Comparison of ENCODE assay signal across 1 fruit fly cellular context in genomic region chr3R:13403032-13403459, dm6.
A peak's percentile ranks its signal among the peaks of the same experiment; 100 is the strongest.
TF ChIP-seq lines count a peak whose summit lies in the region.

TSS of gene Dpm3 (minus strand) at chr3R:13403051.

TF ChIP-seq in whole organism, embryonic, 481 proteins besides CTCF, POLR2A, EP300 and RAD21 (continued from another document):
- TF ChIP-seq Spps (tag; optimal IDR thresholded peaks at IDR 0.05; lab: Kevin White, UChicago), result peak; percentile 7
- no peak for TF ChIP-seq CG3838 (GFP tag; optimal IDR thresholded peaks at IDR 0.05; lab: Kevin White, UChicago)
- no peak for TF ChIP-seq dimm (GFP tag; IDR thresholded peaks at IDR 0.05; lab: Robert Waterston, UW)
- peak; percentile 85 for TF ChIP-seq amos (GFP tag; IDR thresholded peaks at IDR 0.05; lab: Robert Waterston, UW; ENCODE audit: partially characterized antibody)
- TF ChIP-seq ind (GFP tag; optimal IDR thresholded peaks at IDR 0.05; lab: Kevin White, UChicago), result peak; percentile 4
- TF ChIP-seq Abd-B (GFP tag; optimal IDR thresholded peaks at IDR 0.05; lab: Kevin White, UChicago), result peak; percentile 85
- TF ChIP-seq CG4617 (GFP tag; optimal IDR thresholded peaks at IDR 0.05; lab: Kevin White, UChicago; ENCODE audit: borderline replicate concordance), result peak; percentile 60
- TF ChIP-seq Usf (GFP tag; optimal IDR thresholded peaks at IDR 0.05; lab: Kevin White, UChicago), result no peak
- peak; percentile 63 for TF ChIP-seq CG11504 (tag; optimal IDR thresholded peaks at IDR 0.05; lab: Kevin White, UChicago)
- TF ChIP-seq Atf3 (GFP tag; optimal IDR thresholded peaks at IDR 0.05; lab: Kevin White, UChicago), result peak; percentile 23
- peak; percentile 63 for TF ChIP-seq B-H2 (GFP tag; optimal IDR thresholded peaks at IDR 0.05; lab: Kevin White, UChicago)
- TF ChIP-seq Lhr (GFP tag; optimal IDR thresholded peaks at IDR 0.05; lab: Kevin White, UChicago), result peak; percentile 99
- TF ChIP-seq stwl (tag; optimal IDR thresholded peaks at IDR 0.05; lab: Kevin White, UChicago), result peak; percentile 96
- TF ChIP-seq abd-A (tag; optimal IDR thresholded peaks at IDR 0.05; lab: Kevin White, UChicago), result peak; percentile 74
- TF ChIP-seq CG16863 (GFP tag; optimal IDR thresholded peaks at IDR 0.05; lab: Kevin White, UChicago), result no peak
- peak; percentile 19 for TF ChIP-seq CG30403 (GFP tag; optimal IDR thresholded peaks at IDR 0.05; lab: Kevin White, UChicago)
- TF ChIP-seq CG12942 (GFP tag; optimal IDR thresholded peaks at IDR 0.05; lab: Kevin White, UChicago), result peak; percentile 22
- no peak for TF ChIP-seq sug (tag; optimal IDR thresholded peaks at IDR 0.05; lab: Kevin White, UChicago)
- peak; percentile 60 for TF ChIP-seq Camta (GFP tag; optimal IDR thresholded peaks at IDR 0.05; lab: Kevin White, UChicago)
- TF ChIP-seq Kr (GFP tag; optimal IDR thresholded peaks at IDR 0.05; lab: Kevin White, UChicago), result no peak
- TF ChIP-seq CG8089 (GFP tag; optimal IDR thresholded peaks at IDR 0.05; lab: Kevin White, UChicago), result no peak
- TF ChIP-seq CG11696 (GFP tag; IDR thresholded peaks at IDR 0.05; lab: Robert Waterston, UW), result no peak
- TF ChIP-seq NFAT (GFP tag; IDR thresholded peaks at IDR 0.05; lab: Robert Waterston, UW), result peak; percentile 27; the same call in 1 of the 2 replicates
- TF ChIP-seq CG3726 (GFP tag; IDR thresholded peaks at IDR 0.05; lab: Robert Waterston, UW), result no peak
- peak; percentile 51; the same call in 2 of the 3 replicates for TF ChIP-seq ci (GFP tag; IDR thresholded peaks at IDR 0.05; lab: Robert Waterston, UW)
- TF ChIP-seq CG8944 (GFP tag; optimal IDR thresholded peaks at IDR 0.05; lab: Kevin White, UChicago), result peak; percentile 52
- no peak for TF ChIP-seq pfk (GFP tag; optimal IDR thresholded peaks at IDR 0.05; lab: Kevin White, UChicago)
- peak; percentile 74 for TF ChIP-seq nmo (GFP tag; optimal IDR thresholded peaks at IDR 0.05; lab: Kevin White, UChicago)
- TF ChIP-seq Ets97D (GFP tag; optimal IDR thresholded peaks at IDR 0.05; lab: Kevin White, UChicago), result peak; percentile 78
- peak; percentile 7 for TF ChIP-seq CG12155 (GFP tag; optimal IDR thresholded peaks at IDR 0.05; lab: Kevin White, UChicago)
- TF ChIP-seq exex (tag; optimal IDR thresholded peaks at IDR 0.05; lab: Kevin White, UChicago), result peak; percentile 15
- TF ChIP-seq zen2 (GFP tag; IDR thresholded peaks at IDR 0.05; lab: Robert Waterston, UW; ENCODE audit: partially characterized antibody), result peak; percentile 84
- TF ChIP-seq pum (GFP tag; optimal IDR thresholded peaks at IDR 0.05; lab: Kevin White, UChicago), result peak; percentile 41
- TF ChIP-seq zen (tag; optimal IDR thresholded peaks at IDR 0.05; lab: Kevin White, UChicago), result peak; percentile 68
- TF ChIP-seq CG8924 (tag; optimal IDR thresholded peaks at IDR 0.05; lab: Kevin White, UChicago), result peak; percentile 39
- peak; percentile 77 for TF ChIP-seq HmgZ (tag; optimal IDR thresholded peaks at IDR 0.05; lab: Kevin White, UChicago)
- TF ChIP-seq CG15601 (tag; optimal IDR thresholded peaks at IDR 0.05; lab: Kevin White, UChicago), result peak; percentile 60
- peak in 1 of 2 experiments; percentile 18 for TF ChIP-seq crp (GFP tag; optimal IDR thresholded peaks at IDR 0.05; lab: Kevin White, UChicago)
- TF ChIP-seq Myb (GFP tag; optimal IDR thresholded peaks at IDR 0.05; lab: Kevin White, UChicago), result peak; percentile 97
- TF ChIP-seq bsh (GFP tag; optimal IDR thresholded peaks at IDR 0.05; lab: Kevin White, UChicago), result peak in 1 of 2 experiments; percentile 15
- TF ChIP-seq CG17912 (GFP tag; optimal IDR thresholded peaks at IDR 0.05; lab: Kevin White, UChicago), result peak; percentile 51
- peak; percentile 58 for TF ChIP-seq CG12391 (tag; optimal IDR thresholded peaks at IDR 0.05; lab: Kevin White, UChicago)
- TF ChIP-seq Mes4 (GFP tag; optimal IDR thresholded peaks at IDR 0.05; lab: Kevin White, UChicago), result no peak
- TF ChIP-seq dmrt11E (tag; optimal IDR thresholded peaks at IDR 0.05; lab: Kevin White, UChicago), result no peak
- peak; percentile 84 for TF ChIP-seq CG42726 (GFP tag; IDR thresholded peaks at IDR 0.05; lab: Robert Waterston, UW; ENCODE audit: partially characterized antibody)
- peak; percentile 70 for TF ChIP-seq Mad (GFP tag; optimal IDR thresholded peaks at IDR 0.05; lab: Kevin White, UChicago)
- 0 out of 2 replicates have a peak, but pooled peaks have one; percentile 20 for TF ChIP-seq sisA (GFP tag; IDR thresholded peaks at IDR 0.05; lab: Robert Waterston, UW)
- peak; percentile 95 for TF ChIP-seq sna (GFP tag; IDR thresholded peaks at IDR 0.05; lab: Robert Waterston, UW; ENCODE audit: partially characterized antibody)
- TF ChIP-seq eyg (GFP tag; optimal IDR thresholded peaks at IDR 0.05; lab: Kevin White, UChicago), result peak; percentile 23
- TF ChIP-seq unc-4 (GFP tag; IDR thresholded peaks at IDR 0.05; lab: Robert Waterston, UW; ENCODE audit: partially characterized antibody), result peak; percentile 90
- peak; percentile 69 for TF ChIP-seq MBD-R2 (GFP tag; IDR thresholded peaks at IDR 0.05; lab: Robert Waterston, UW)
- TF ChIP-seq CG9932 (GFP tag; IDR thresholded peaks at IDR 0.05; lab: Robert Waterston, UW), result peak; percentile 68
- peak; percentile 40 for TF ChIP-seq Antp (GFP tag; optimal IDR thresholded peaks at IDR 0.05; lab: Kevin White, UChicago)
- TF ChIP-seq ash1 (GFP tag; optimal IDR thresholded peaks at IDR 0.05; lab: Kevin White, UChicago), result no peak
- no peak for TF ChIP-seq CG6654 (GFP tag; optimal IDR thresholded peaks at IDR 0.05; lab: Kevin White, UChicago)
- peak; percentile 41 for TF ChIP-seq bcd (GFP tag; optimal IDR thresholded peaks at IDR 0.05; lab: Kevin White, UChicago)
- peak; percentile 10 for TF ChIP-seq CG17186 (GFP tag; optimal IDR thresholded peaks at IDR 0.05; lab: Kevin White, UChicago)
- peak; percentile 67 for TF ChIP-seq vvl (GFP tag; IDR thresholded peaks at IDR 0.05; lab: Robert Waterston, UW)
- TF ChIP-seq CG4820 (GFP tag; optimal IDR thresholded peaks at IDR 0.05; lab: Kevin White, UChicago), result peak; percentile 17
- TF ChIP-seq Neu2 (GFP tag; optimal IDR thresholded peaks at IDR 0.05; lab: Kevin White, UChicago; ENCODE audit: borderline replicate concordance), result no peak
- TF ChIP-seq grau (tag; optimal IDR thresholded peaks at IDR 0.05; lab: Kevin White, UChicago), result peak; percentile 21
- peak; percentile 58; the same call in 1 of the 3 replicates for TF ChIP-seq CG11560 (tag; IDR thresholded peaks at IDR 0.05; lab: Robert Waterston, UW)
- TF ChIP-seq Dip3 (GFP tag; optimal IDR thresholded peaks at IDR 0.05; lab: Kevin White, UChicago), result peak; percentile 38
- peak; percentile 82 for TF ChIP-seq tna (GFP tag; IDR thresholded peaks at IDR 0.05; lab: Robert Waterston, UW; ENCODE audit: partially characterized antibody)
- peak; percentile 14 for TF ChIP-seq tap (tag; optimal IDR thresholded peaks at IDR 0.05; lab: Kevin White, UChicago)
- TF ChIP-seq Stat92E (GFP tag; optimal IDR thresholded peaks at IDR 0.05; lab: Kevin White, UChicago), result peak in 1 of 3 experiments; percentile 78
- peak; percentile 27 for TF ChIP-seq CG13424 (tag; optimal IDR thresholded peaks at IDR 0.05; lab: Kevin White, UChicago)
- peak; percentile 76 for TF ChIP-seq CG33213 (GFP tag; optimal IDR thresholded peaks at IDR 0.05; lab: Kevin White, UChicago)
- peak; percentile 33 for TF ChIP-seq CG30020 (tag; optimal IDR thresholded peaks at IDR 0.05; lab: Kevin White, UChicago)
- peak; percentile 18 for TF ChIP-seq CG13624 (GFP tag; optimal IDR thresholded peaks at IDR 0.05; lab: Kevin White, UChicago)
- TF ChIP-seq CG2678 (tag; optimal IDR thresholded peaks at IDR 0.05; lab: Kevin White, UChicago), result peak; percentile 18
- TF ChIP-seq slou (GFP tag; optimal IDR thresholded peaks at IDR 0.05; lab: Kevin White, UChicago), result peak; percentile 53
- TF ChIP-seq Nf-YC (tag; optimal IDR thresholded peaks at IDR 0.05; lab: Kevin White, UChicago), result no peak
- TF ChIP-seq peb (GFP tag; IDR thresholded peaks at IDR 0.05; lab: Robert Waterston, UW), result no peak
- TF ChIP-seq pzg (GFP tag; optimal IDR thresholded peaks at IDR 0.05; lab: Kevin White, UChicago), result peak; percentile 96
- TF ChIP-seq sob (GFP tag; IDR thresholded peaks at IDR 0.05; lab: Robert Waterston, UW), result peak; percentile 56
- no peak for TF ChIP-seq CG11085 (GFP tag; IDR thresholded peaks at IDR 0.05; lab: Robert Waterston, UW)
- TF ChIP-seq CG18764 (GFP tag; optimal IDR thresholded peaks at IDR 0.05; lab: Kevin White, UChicago), result no peak
- TF ChIP-seq chn (GFP tag; optimal IDR thresholded peaks at IDR 0.05; lab: Kevin White, UChicago), result peak; percentile 15
- peak; percentile 17 for TF ChIP-seq PHDP (tag; optimal IDR thresholded peaks at IDR 0.05; lab: Kevin White, UChicago)
- TF ChIP-seq D (optimal IDR thresholded peaks at IDR 0.05; lab: Kevin White, UChicago), result no peak
- no peak for TF ChIP-seq D (GFP tag; optimal IDR thresholded peaks at IDR 0.05; lab: Kevin White, UChicago)
- TF ChIP-seq HHEX (GFP tag; optimal IDR thresholded peaks at IDR 0.05; lab: Kevin White, UChicago), result no peak
- TF ChIP-seq Hmx (GFP tag; optimal IDR thresholded peaks at IDR 0.05; lab: Kevin White, UChicago), result no peak
- peak; percentile 20 for TF ChIP-seq nerfin-1 (tag; optimal IDR thresholded peaks at IDR 0.05; lab: Kevin White, UChicago)
- TF ChIP-seq Hsf (GFP tag; optimal IDR thresholded peaks at IDR 0.05; lab: Kevin White, UChicago), result peak; percentile 52
- TF ChIP-seq btn (GFP tag; optimal IDR thresholded peaks at IDR 0.05; lab: Kevin White, UChicago), result no peak
- peak; percentile 13 for TF ChIP-seq Sox102F (GFP tag; optimal IDR thresholded peaks at IDR 0.05; lab: Kevin White, UChicago)
- peak; percentile 65 for TF ChIP-seq gfzf (GFP tag; optimal IDR thresholded peaks at IDR 0.05; lab: Kevin White, UChicago)
- TF ChIP-seq lab (GFP tag; optimal IDR thresholded peaks at IDR 0.05; lab: Kevin White, UChicago), result no peak
- peak; percentile 38 for TF ChIP-seq CG13123 (GFP tag; optimal IDR thresholded peaks at IDR 0.05; lab: Kevin White, UChicago)
- peak; percentile 3 for TF ChIP-seq Nf-YB (GFP tag; optimal IDR thresholded peaks at IDR 0.05; lab: Kevin White, UChicago)
- peak; percentile 40 for TF ChIP-seq Dek (tag; optimal IDR thresholded peaks at IDR 0.05; lab: Kevin White, UChicago)
- TF ChIP-seq CG10147 (GFP tag; optimal IDR thresholded peaks at IDR 0.05; lab: Kevin White, UChicago), result peak; percentile 57
- TF ChIP-seq grn (GFP tag; optimal IDR thresholded peaks at IDR 0.05; lab: Kevin White, UChicago), result peak; percentile 34
- no peak for TF ChIP-seq dan (GFP tag; IDR thresholded peaks at IDR 0.05; lab: Robert Waterston, UW)
- TF ChIP-seq danr (GFP tag; IDR thresholded peaks at IDR 0.05; lab: Robert Waterston, UW), result no peak
- TF ChIP-seq hbn (GFP tag; IDR thresholded peaks at IDR 0.05; lab: Robert Waterston, UW; ENCODE audit: partially characterized antibody), result peak; percentile 94
- TF ChIP-seq chinmo (GFP tag; IDR thresholded peaks at IDR 0.05; lab: Robert Waterston, UW; ENCODE audit: partially characterized antibody), result 0 out of 4 replicates have a peak, but pooled peaks have one; percentile 76
- TF ChIP-seq ems (GFP tag; optimal IDR thresholded peaks at IDR 0.05; lab: Kevin White, UChicago), result no peak
- TF ChIP-seq CG12659 (GFP tag; optimal IDR thresholded peaks at IDR 0.05; lab: Kevin White, UChicago), result peak; percentile 85
- TF ChIP-seq insv (GFP tag; optimal IDR thresholded peaks at IDR 0.05; lab: Kevin White, UChicago), result peak; percentile 100
- TF ChIP-seq prd (optimal IDR thresholded peaks at IDR 0.05; lab: Kevin White, UChicago), result no peak
- peak; percentile 43; the same call in 2 of the 3 replicates for TF ChIP-seq prd (GFP tag; IDR thresholded peaks at IDR 0.05; lab: Robert Waterston, UW)
- TF ChIP-seq pnt (GFP tag; optimal IDR thresholded peaks at IDR 0.05; lab: Kevin White, UChicago), result peak; percentile 28
- TF ChIP-seq CG3847 (GFP tag; IDR thresholded peaks at IDR 0.05; lab: Robert Waterston, UW), result peak; percentile 86
- TF ChIP-seq Xrp1 (GFP tag; IDR thresholded peaks at IDR 0.05; lab: Robert Waterston, UW), result no peak
- peak; percentile 76 for TF ChIP-seq Hmr (GFP tag; optimal IDR thresholded peaks at IDR 0.05; lab: Kevin White, UChicago)
- TF ChIP-seq HmgD (GFP tag; optimal IDR thresholded peaks at IDR 0.05; lab: Kevin White, UChicago), result peak; percentile 54
- TF ChIP-seq CG9797 (GFP tag; optimal IDR thresholded peaks at IDR 0.05; lab: Kevin White, UChicago), result peak; percentile 92
- TF ChIP-seq CG4282 (GFP tag; optimal IDR thresholded peaks at IDR 0.05; lab: Kevin White, UChicago), result peak; percentile 6
- TF ChIP-seq CG7786 (GFP tag; optimal IDR thresholded peaks at IDR 0.05; lab: Kevin White, UChicago), result peak; percentile 40
- TF ChIP-seq fu2 (GFP tag; optimal IDR thresholded peaks at IDR 0.05; lab: Kevin White, UChicago), result peak; percentile 10
- TF ChIP-seq wor (GFP tag; IDR thresholded peaks at IDR 0.05; lab: Robert Waterston, UW), result no peak
- peak; percentile 95 for TF ChIP-seq Doc3 (GFP tag; IDR thresholded peaks at IDR 0.05; lab: Robert Waterston, UW; ENCODE audit: partially characterized antibody)
- no peak for TF ChIP-seq klu (GFP tag; IDR thresholded peaks at IDR 0.05; lab: Robert Waterston, UW)
- peak; percentile 54 for TF ChIP-seq Xbp1 (GFP tag; optimal IDR thresholded peaks at IDR 0.05; lab: Kevin White, UChicago)
- no peak for TF ChIP-seq CG1832 (GFP tag; optimal IDR thresholded peaks at IDR 0.05; lab: Kevin White, UChicago)
